Worm (Caenorhabditis elegans): ENCODE measurements around the gene svh-11.
A peak's percentile ranks its signal among the peaks of the same experiment; 100 is the strongest.

Gene svh-11

DNA sequence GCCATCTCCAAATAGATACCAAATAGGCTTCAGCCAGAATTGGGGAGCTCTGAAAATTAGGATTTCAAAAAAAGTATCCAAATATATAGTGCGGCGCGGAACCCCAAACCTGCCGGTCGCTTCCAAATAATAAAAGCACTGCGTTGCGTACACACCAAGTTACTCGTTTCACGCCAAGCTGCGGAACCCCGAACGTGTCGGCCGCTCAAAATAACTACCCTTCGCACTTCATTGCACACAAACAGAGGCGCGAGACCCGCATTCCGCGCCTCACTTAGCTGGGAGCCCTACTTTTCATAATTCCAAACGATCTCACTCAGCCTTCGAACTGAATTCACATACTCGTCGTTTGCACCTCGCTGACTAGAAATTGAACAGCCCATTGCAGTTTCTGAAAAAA, 7.3 kb upstream of the svh-11 start:
- TF ChIP-seq nhr-102 (tag; optimal IDR thresholded peaks at IDR 0.05) (no peak), lin-1 (GFP tag; IDR thresholded peaks at IDR 0.05) (no peak), dve-1 (tag; optimal IDR thresholded peaks at IDR 0.05; ENCODE audit: insufficient read depth) (no peak), snpc-1.2 (GFP tag; IDR thresholded peaks at IDR 0.05) (no peak), mes-2 (tag; optimal IDR thresholded peaks at IDR 0.05; ENCODE audit: poor library complexity, severe bottlenecking) (no peak), ces-1 (GFP tag; optimal IDR thresholded peaks at IDR 0.05) (no peak), F44E2.7 (GFP tag; IDR thresholded peaks at IDR 0.05) (no peak), sdz-12 (GFP tag; optimal IDR thresholded peaks at IDR 0.05) (no peak), skn-1 (tag; optimal IDR thresholded peaks at IDR 0.05) (no peak), lim-7 (GFP tag; IDR thresholded peaks at IDR 0.05) (no peak), F49E8.2 (tag; optimal IDR thresholded peaks at IDR 0.05; ENCODE audit: borderline replicate concordance) (no peak), duxl-1 (tag; optimal IDR thresholded peaks at IDR 0.05; ENCODE audit: poor library complexity) (no peak)

DNA sequence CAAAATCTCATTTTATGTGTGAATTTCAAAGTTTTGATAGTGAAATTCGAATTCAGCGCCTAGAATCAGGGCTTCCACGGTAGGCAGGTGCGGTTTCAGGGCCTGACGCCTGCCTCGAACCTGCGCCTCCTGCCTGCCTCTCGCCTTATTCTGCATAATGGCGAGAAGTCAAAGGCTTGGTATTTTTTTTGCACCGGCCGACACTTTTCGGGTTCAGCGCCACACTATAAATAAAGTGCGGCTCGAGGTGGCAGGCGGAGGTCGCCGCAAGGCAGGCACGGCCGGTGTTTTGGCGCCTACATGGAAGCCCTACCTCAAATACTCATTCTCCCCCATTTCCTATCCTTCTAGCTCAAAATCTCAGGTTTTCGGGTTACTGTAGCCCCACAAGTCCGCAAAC, 6.5 kb upstream of the svh-11 start:
- TF ChIP-seq egl-43 (GFP tag; IDR thresholded peaks at IDR 0.05) (0 out of 2 replicates have a peak, but pooled peaks have one; percentile 3), zfp-2 (tag; optimal IDR thresholded peaks at IDR 0.05) (no peak), set-16 (GFP tag; IDR thresholded peaks at IDR 0.05) (peak; percentile 69; the same call in 1 of the 2 replicates)

DNA sequence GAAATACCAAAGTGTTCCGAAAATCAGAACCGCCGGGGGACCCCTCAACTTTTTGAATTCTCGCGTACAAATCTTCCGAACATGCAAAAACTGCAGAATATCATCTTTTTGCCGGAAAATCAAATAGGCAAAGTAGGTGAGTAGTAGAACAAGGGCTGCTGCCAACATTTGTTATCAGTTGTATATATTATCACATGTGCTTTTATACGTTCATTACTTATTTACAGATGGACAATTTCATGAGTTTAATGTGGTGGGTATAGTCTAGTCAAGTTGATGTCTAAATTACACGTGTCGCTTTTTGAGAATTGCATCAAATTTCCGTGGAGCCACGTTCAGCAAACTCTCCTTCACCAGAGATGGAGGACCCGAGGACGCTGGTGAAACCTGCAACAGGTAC, 5.7 kb upstream of the svh-11 start, which contains the start of gene cyp-32B1:
cyp-32B1 (minus strand) TSS at position 176 of the 400 bp plus-strand sequence.
- TF ChIP-seq spr-1 (tag; optimal IDR thresholded peaks at IDR 0.05) (no peak), lin-15B (tag; optimal IDR thresholded peaks at IDR 0.05) (no peak), saeg-2 (GFP tag; IDR thresholded peaks at IDR 0.05) (no peak), lir-3 (tag; optimal IDR thresholded peaks at IDR 0.05) (no peak), nhr-28 (tag; optimal IDR thresholded peaks at IDR 0.05) (peak; percentile 37), ceh-44 (GFP tag; IDR thresholded peaks at IDR 0.05) (no peak), Y75B8A.6 (GFP tag; IDR thresholded peaks at IDR 0.05) (no peak), Y5F2A.4 (GFP tag; optimal IDR thresholded peaks at IDR 0.05) (no peak), daf-16 (GFP tag; optimal IDR thresholded peaks at IDR 0.05) (no peak), daf-16 (tag; optimal IDR thresholded peaks at IDR 0.05) (peak; percentile 67), mdl-1 (tag; optimal IDR thresholded peaks at IDR 0.05) (peak in 1 of 2 experiments; percentile 15), php-3 (GFP tag; IDR thresholded peaks at IDR 0.05) (0 out of 2 replicates have a peak, but pooled peaks have one; percentile 35), Y105C5A.15 (GFP tag; IDR thresholded peaks at IDR 0.05) (no peak), ztf-11 (tag; optimal IDR thresholded peaks at IDR 0.05) (no peak), hlh-11 (tag; optimal IDR thresholded peaks at IDR 0.05) (peak; percentile 2), dmd-6 (GFP tag; IDR thresholded peaks at IDR 0.05) (peak; percentile 50; the same call in 1 of the 2 replicates), pqm-1 (tag; optimal IDR thresholded peaks at IDR 0.05) (peak; percentile 29), dve-1 (tag; optimal IDR thresholded peaks at IDR 0.05; ENCODE audit: insufficient read depth) (peak; percentile 52), zip-2 (tag; optimal IDR thresholded peaks at IDR 0.05) (no peak)

- no peak for TF ChIP-seq rbr-2 (tag; optimal IDR thresholded peaks at IDR 0.05)
- no peak for TF ChIP-seq unc-130 (GFP tag; optimal IDR thresholded peaks at IDR 0.05)
- TF ChIP-seq unc-39 (tag; optimal IDR thresholded peaks at IDR 0.05): no peak
- no peak for TF ChIP-seq duxl-1 (tag; optimal IDR thresholded peaks at IDR 0.05; ENCODE audit: poor library complexity)
- TF ChIP-seq skn-1 (tag; optimal IDR thresholded peaks at IDR 0.05): no peak
- no peak for TF ChIP-seq R02D3.7 (tag; optimal IDR thresholded peaks at IDR 0.05)
- TF ChIP-seq ceh-28 (tag; optimal IDR thresholded peaks at IDR 0.05): no peak
- no peak for TF ChIP-seq Y48G9A.11 (GFP tag; IDR thresholded peaks at IDR 0.05)
- TF ChIP-seq dmd-9 (GFP tag; IDR thresholded peaks at IDR 0.05): no peak
- no peak for TF ChIP-seq saeg-2 (GFP tag; IDR thresholded peaks at IDR 0.05)
- TF ChIP-seq lin-39 (tag; optimal IDR thresholded peaks at IDR 0.05): no peak
- no peak for TF ChIP-seq nhr-25 (tag; optimal IDR thresholded peaks at IDR 0.05; ENCODE audit: borderline replicate concordance, insufficient read depth)
- TF ChIP-seq fos-1 (tag; optimal IDR thresholded peaks at IDR 0.05): no peak
- no peak for TF ChIP-seq lin-13 (GFP tag; optimal IDR thresholded peaks at IDR 0.05)
- TF ChIP-seq nhr-41 (GFP tag; IDR thresholded peaks at IDR 0.05): no peak
- TF ChIP-seq nhr-28 (tag; optimal IDR thresholded peaks at IDR 0.05): no peak
- TF ChIP-seq lin-29 (GFP tag; IDR thresholded peaks at IDR 0.05): no peak
Observed at ce11 chrV:2204080-2204479, 2.8 kb upstream of the svh-11 start, which contains the start of gene cyp-33C12. cyp-33C12 (minus strand) TSS chrV:2204400.

Data from whole organism, L4 larva.